Fruit fly (Drosophila melanogaster): ENCODE data around the gene pira.

pira gene

DNA sequence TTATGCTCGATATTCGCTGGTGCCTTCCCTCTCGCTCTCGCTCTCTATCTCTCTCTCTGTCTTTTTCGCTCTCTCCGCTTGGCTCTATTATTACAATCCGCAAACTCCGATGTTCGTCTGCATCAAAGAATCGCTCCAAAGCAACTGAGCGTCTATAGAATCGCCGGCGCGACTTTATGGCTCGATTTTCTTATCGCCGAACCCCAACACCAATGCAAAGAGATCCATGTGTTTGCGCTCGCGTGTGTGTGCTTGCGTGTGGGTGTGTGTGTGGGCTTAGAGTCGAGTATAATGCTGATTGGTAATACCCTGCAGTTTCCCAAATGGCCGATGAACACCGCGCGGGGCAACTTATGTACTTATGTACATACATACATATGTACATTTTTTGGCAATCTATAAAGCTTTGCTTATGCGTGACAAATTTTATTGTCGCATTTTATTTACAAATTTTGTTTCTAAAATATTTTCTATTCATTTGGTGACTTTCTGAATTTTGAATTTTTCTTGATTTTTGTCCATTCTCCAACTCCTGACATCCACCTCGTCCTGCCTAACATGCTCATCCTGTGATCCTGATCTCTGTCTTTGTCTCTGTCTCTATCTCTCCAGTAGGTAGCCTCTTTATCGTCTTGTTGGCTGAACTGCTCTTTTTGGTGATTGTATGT is 2.8 kb downstream of the pira start, which contains the start of gene Paics (continued):
- TF ChIP-seq CG8359 (GFP tag; optimal IDR thresholded peaks at IDR 0.05; ENCODE audit: borderline replicate concordance), result peak; percentile 79
- TF ChIP-seq z (GFP tag; IDR thresholded peaks at IDR 0.05), result peak; percentile 70; the same call in 2 of the 3 replicates
- no peak for TF ChIP-seq Poxn (GFP tag; IDR thresholded peaks at IDR 0.05)
- TF ChIP-seq gro (GFP tag; optimal IDR thresholded peaks at IDR 0.05), result peak; percentile 4
- peak; percentile 83 for TF ChIP-seq Med (GFP tag)
- peak; percentile 41; the same call in 1 of the 2 replicates for TF ChIP-seq Adf1 (GFP tag; IDR thresholded peaks at IDR 0.05)
- TF ChIP-seq Atf6 (GFP tag; IDR thresholded peaks at IDR 0.05), result 0 out of 2 replicates have a peak, but pooled peaks have one; percentile 27
- TF ChIP-seq CG4730 (GFP tag; IDR thresholded peaks at IDR 0.05), result no peak
- no peak for TF ChIP-seq CG12942 (GFP tag; optimal IDR thresholded peaks at IDR 0.05)
- no peak for TF ChIP-seq CG12155 (GFP tag; optimal IDR thresholded peaks at IDR 0.05)
- 0 out of 2 replicates have a peak, but pooled peaks have one; percentile 7 for TF ChIP-seq lmd (GFP tag; IDR thresholded peaks at IDR 0.05)
- TF ChIP-seq psq (GFP tag; optimal IDR thresholded peaks at IDR 0.05), result peak; percentile 2
- TF ChIP-seq CG9727 (GFP tag; optimal IDR thresholded peaks at IDR 0.05), result peak; percentile 24
- TF ChIP-seq Rfx (GFP tag; IDR thresholded peaks at IDR 0.05), result 0 out of 2 replicates have a peak, but pooled peaks have one; percentile 40
- 0 out of 2 replicates have a peak, but pooled peaks have one; percentile 12 for TF ChIP-seq Xrp1 (GFP tag; IDR thresholded peaks at IDR 0.05)
- 0 out of 2 replicates have a peak, but pooled peaks have one; percentile 17 for TF ChIP-seq unc-4 (GFP tag; IDR thresholded peaks at IDR 0.05; ENCODE audit: partially characterized antibody)
- no peak for TF ChIP-seq CG2202 (tag; optimal IDR thresholded peaks at IDR 0.05)
- TF ChIP-seq Scr (GFP tag; IDR thresholded peaks at IDR 0.05; ENCODE audit: partially characterized antibody), result 0 out of 2 replicates have a peak, but pooled peaks have one; percentile 23
- TF ChIP-seq Bgb (GFP tag; IDR thresholded peaks at IDR 0.05; ENCODE audit: partially characterized antibody), result peak; percentile 50; the same call in 1 of the 2 replicates
- TF ChIP-seq ken (GFP tag; IDR thresholded peaks at IDR 0.05), result no peak
- TF ChIP-seq CG2678 (tag; optimal IDR thresholded peaks at IDR 0.05), result peak; percentile 1
- no peak for TF ChIP-seq CG4820 (GFP tag; optimal IDR thresholded peaks at IDR 0.05)
- TF ChIP-seq CG1832 (GFP tag; optimal IDR thresholded peaks at IDR 0.05), result peak; percentile 31
- TF ChIP-seq CG2129 (GFP tag; IDR thresholded peaks at IDR 0.05; ENCODE audit: partially characterized antibody), result no peak
- no peak for TF ChIP-seq Bdp1 (GFP tag; optimal IDR thresholded peaks at IDR 0.05)
- TF ChIP-seq CG9797 (GFP tag; optimal IDR thresholded peaks at IDR 0.05), result no peak
- 0 out of 2 replicates have a peak, but pooled peaks have one; percentile 14 for TF ChIP-seq CG1024 (GFP tag; IDR thresholded peaks at IDR 0.05)
- peak; percentile 93 for TF ChIP-seq chinmo (GFP tag; IDR thresholded peaks at IDR 0.05; ENCODE audit: partially characterized antibody)
- peak; percentile 14 for TF ChIP-seq Nf-YC (tag; optimal IDR thresholded peaks at IDR 0.05)
- TF ChIP-seq sr (GFP tag; IDR thresholded peaks at IDR 0.05), result peak; percentile 56; the same call in 2 of the 3 replicates
- TF ChIP-seq Xbp1 (GFP tag; optimal IDR thresholded peaks at IDR 0.05), result no peak
- TF ChIP-seq vvl (GFP tag; IDR thresholded peaks at IDR 0.05), result 0 out of 2 replicates have a peak, but pooled peaks have one; percentile 41
- 0 out of 3 replicates have a peak, but pooled peaks have one; percentile 68 for TF ChIP-seq CG2199 (GFP tag; IDR thresholded peaks at IDR 0.05)
- no peak for TF ChIP-seq CG3281 (GFP tag; optimal IDR thresholded peaks at IDR 0.05)
- peak; percentile 76 for TF ChIP-seq cg (GFP tag; optimal IDR thresholded peaks at IDR 0.05)
- TF ChIP-seq CG42726 (GFP tag; IDR thresholded peaks at IDR 0.05; ENCODE audit: partially characterized antibody), result peak; percentile 47; the same call in 1 of the 2 replicates
- TF ChIP-seq CG18262 (tag; optimal IDR thresholded peaks at IDR 0.05), result peak; percentile 26
- peak; percentile 12 for TF ChIP-seq Jarid2 (GFP tag; optimal IDR thresholded peaks at IDR 0.05)
- TF ChIP-seq zf30C (GFP tag; optimal IDR thresholded peaks at IDR 0.05), result no peak
- no peak for TF ChIP-seq p53 (GFP tag; optimal IDR thresholded peaks at IDR 0.05)
- peak; percentile 55; the same call in 1 of the 2 replicates for TF ChIP-seq rib (GFP tag; IDR thresholded peaks at IDR 0.05)
- no peak for TF ChIP-seq CG18764 (GFP tag; optimal IDR thresholded peaks at IDR 0.05)
- no peak for TF ChIP-seq CG10543 (GFP tag; optimal IDR thresholded peaks at IDR 0.05)
- no peak for TF ChIP-seq CG10654 (GFP tag; optimal IDR thresholded peaks at IDR 0.05)
- TF ChIP-seq ftz-f1 (GFP tag; optimal IDR thresholded peaks at IDR 0.05), result no peak
- TF ChIP-seq Ptx1 (GFP tag; IDR thresholded peaks at IDR 0.05), result 0 out of 2 replicates have a peak, but pooled peaks have one; percentile 38
- TF ChIP-seq row (GFP tag; IDR thresholded peaks at IDR 0.05), result peak; percentile 62
- peak; percentile 44; the same call in 1 of the 3 replicates for TF ChIP-seq CG34422 (GFP tag; IDR thresholded peaks at IDR 0.05)

Measured in whole organism, embryonic.